Worm (Caenorhabditis elegans) whole organism, L4 larva: ENCODE results near the gene chw-1.
A peak's percentile ranks its signal among the peaks of the same experiment; 100 is the strongest.

Source experiments
- F10B5.3 ChIP-seq: sonication (generic microtip); optimal IDR thresholded peaks from 2 replicates; lab custom pipeline; 2016; ENCODE audit warnings: mild to moderate bottlenecking, missing genetic modification characterization, missing compliant biosample characterization
- F26F4.8 ChIP-seq: fragments of 200-800 bp; sonication (Bioruptor generic); conservative IDR thresholded peaks from 2 replicates; pipeline ENCODE4 v1.3.6; 2022; ENCODE audit warnings: missing genetic modification characterization, missing compliant biosample characterization
- F37D6.2 ChIP-seq: sonication (generic microtip); optimal IDR thresholded peaks from 2 replicates; lab custom pipeline; 2016; ENCODE audit warnings: mild to moderate bottlenecking, missing genetic modification characterization, missing compliant biosample characterization
- F44E2.7 ChIP-seq: fragments of 200-800 bp; sonication (Bioruptor generic); IDR thresholded peaks from 2 replicates; pipeline ENCODE4 v2.1.2; 2022; ENCODE audit warnings: missing genetic modification characterization, missing compliant biosample characterization
- T20F7.1 ChIP-seq: fragments of 200-800 bp; sonication (Bioruptor generic); optimal IDR thresholded peaks from 2 replicates; lab custom pipeline; 2018; ENCODE audit warnings: mild to moderate bottlenecking, missing genetic modification characterization, missing compliant biosample characterization
- Y105C5A.15 ChIP-seq: fragments of 200-800 bp; sonication (Bioruptor generic); IDR thresholded peaks from 2 replicates; pipeline ENCODE4 v1.3.6; 2022; ENCODE audit warnings: missing genetic modification characterization, missing compliant biosample characterization
- attf-4 ChIP-seq: sonication (generic microtip); optimal IDR thresholded peaks from 3 replicates; lab custom pipeline; 2017; ENCODE audit warnings: missing biosample characterization, missing genetic modification characterization
- ceh-20 ChIP-seq: fragments of 200-800 bp; sonication (Bioruptor generic); IDR thresholded peaks from 2 replicates; pipeline ENCODE4 v1.3.6; 2022; ENCODE audit warnings: missing genetic modification reagents, missing genetic modification characterization, missing compliant biosample characterization
- ceh-62 ChIP-seq: sonication (generic microtip); optimal IDR thresholded peaks from 2 replicates; lab custom pipeline; 2017; ENCODE audit warnings: missing biosample characterization, missing genetic modification characterization
- ceh-82 ChIP-seq: sonication (generic microtip); optimal IDR thresholded peaks from 2 replicates; lab custom pipeline; 2017; ENCODE audit warnings: missing biosample characterization, missing genetic modification characterization
- ctbp-1 ChIP-seq: fragments of 200-800 bp; sonication (Bioruptor generic); IDR thresholded peaks from 2 replicates; pipeline ENCODE4 v1.3.6; 2022; ENCODE audit warnings: missing genetic modification reagents, missing genetic modification characterization, missing compliant biosample characterization
- daf-12 ChIP-seq: fragments of 150-350 bp; optimal IDR thresholded peaks from 2 replicates; lab custom pipeline; 2014; ENCODE audit warnings: missing biosample characterization, missing genetic modification reagents, missing genetic modification characterization
- daf-16 ChIP-seq, 3 experiments: sonication (generic microtip); optimal IDR thresholded peaks; 2 replicates each; lab custom pipeline; 2016 to 2017; ENCODE audit warnings: missing genetic modification characterization in 3 of 3, missing genetic modification reagents in 3 of 3, mild to moderate bottlenecking in 2 of 3, missing compliant biosample characterization in 2 of 3, missing biosample characterization in 1 of 3, moderate library complexity in 1 of 3
- dmd-6 ChIP-seq: fragments of 200-800 bp; sonication (Bioruptor generic); IDR thresholded peaks from 2 replicates; pipeline ENCODE4 v1.3.6; 2022; ENCODE audit warnings: missing genetic modification reagents, missing genetic modification characterization, missing compliant biosample characterization
- hif-1 ChIP-seq, 2 experiments: sonication (generic microtip); optimal IDR thresholded peaks; 2 replicates each; lab custom pipeline; 2016 to 2017; ENCODE audit warnings: missing compliant biosample characterization in 2 of 2, missing genetic modification characterization in 2 of 2, missing genetic modification reagents in 2 of 2, missing genotype in 2 of 2, mild to moderate bottlenecking in 1 of 2
- hlh-11 ChIP-seq: fragments of 200-800 bp; sonication (Bioruptor generic); optimal IDR thresholded peaks from 2 replicates; lab custom pipeline; 2018; ENCODE audit warnings: mild to moderate bottlenecking, missing genetic modification characterization, missing compliant biosample characterization
- jun-1 ChIP-seq: fragments of 150-350 bp; optimal IDR thresholded peaks from 2 replicates; lab custom pipeline; 2014; ENCODE audit warnings: missing biosample characterization, missing genetic modification reagents, missing genetic modification characterization
- lim-7 ChIP-seq: fragments of 200-800 bp; sonication (Bioruptor generic); IDR thresholded peaks from 2 replicates; pipeline ENCODE4 v1.3.6; 2022; ENCODE audit warnings: missing genetic modification characterization, missing compliant biosample characterization
- lin-1 ChIP-seq: fragments of 200-800 bp; sonication (Bioruptor generic); IDR thresholded peaks from 2 replicates; pipeline ENCODE4 v1.3.6; 2022; ENCODE audit warnings: missing genetic modification reagents, missing genetic modification characterization, missing compliant biosample characterization
- lsy-2 ChIP-seq, 2 experiments: fragments of 150-350 bp in 1 of 2; sonication (generic microtip) in 1 of 2; optimal IDR thresholded peaks; 2 replicates each; lab custom pipeline; 2014 to 2017; ENCODE audit warnings: missing biosample characterization in 2 of 2, missing genetic modification characterization in 2 of 2
- madf-5 ChIP-seq, 2 experiments: fragments of 200-800 bp; sonication (Bioruptor generic); IDR thresholded peaks; 2 replicates each; pipeline ENCODE4 v1.3.6; 2022; ENCODE audit warnings: missing compliant biosample characterization in 2 of 2, missing genetic modification characterization in 2 of 2
- mdt-29 ChIP-seq: fragments of 200-800 bp; sonication (Bioruptor generic); IDR thresholded peaks from 2 replicates; pipeline ENCODE4 v1.3.6; 2022; ENCODE audit warnings: missing genetic modification reagents, missing genetic modification characterization, missing compliant biosample characterization
- mxl-2 ChIP-seq: fragments of 200-800 bp; sonication (Bioruptor generic); conservative IDR thresholded peaks from 2 replicates; pipeline ENCODE4 v1.3.6; 2022; ENCODE audit warnings: missing genetic modification reagents, missing genetic modification characterization, missing compliant biosample characterization
- nhr-10 ChIP-seq: fragments of 150-350 bp; optimal IDR thresholded peaks from 2 replicates; lab custom pipeline; 2014; ENCODE audit warnings: missing biosample characterization, missing genetic modification characterization
- nhr-11 ChIP-seq: fragments of 150-350 bp; optimal IDR thresholded peaks from 2 replicates; lab custom pipeline; 2014; ENCODE audit warnings: missing biosample characterization, missing genetic modification characterization
- nhr-28 ChIP-seq: fragments of 150-350 bp; optimal IDR thresholded peaks from 2 replicates; lab custom pipeline; 2014; ENCODE audit warnings: missing biosample characterization, missing genetic modification characterization
- skn-1 ChIP-seq: fragments of 150-350 bp; optimal IDR thresholded peaks from 2 replicates; lab custom pipeline; 2014; ENCODE audit warnings: missing biosample characterization, missing genetic modification characterization
- unc-62 ChIP-seq, 3 experiments: fragments of 150-350 bp in 1 of 3; sonication (generic microtip); optimal IDR thresholded peaks in 2 of 3; peaks in 1 of 3; 1 replicate in 1 of 3; 2 replicates in 2 of 3; lab custom pipeline; 2014 to 2017; ENCODE audit warnings: missing biosample characterization in 3 of 3, missing genetic modification characterization in 3 of 3, missing genetic modification reagents in 3 of 3, missing genotype in 1 of 3
- zfp-3 ChIP-seq: fragments of 200-800 bp; sonication (Bioruptor generic); conservative IDR thresholded peaks from 2 replicates; pipeline ENCODE4 v1.3.6; 2022; ENCODE audit warnings: missing genetic modification reagents, missing genetic modification characterization, missing compliant biosample characterization
- zip-11 ChIP-seq: fragments of 200-800 bp; sonication (Bioruptor generic); IDR thresholded peaks from 2 replicates; pipeline ENCODE4 v1.3.6; 2022; ENCODE audit warnings: missing genetic modification characterization, missing compliant biosample characterization
- ztf-7 ChIP-seq: fragments of 150-350 bp; optimal IDR thresholded peaks from 2 replicates; lab custom pipeline; 2014; ENCODE audit warnings: missing biosample characterization, missing genetic modification characterization

The chw-1 gene

DNA sequence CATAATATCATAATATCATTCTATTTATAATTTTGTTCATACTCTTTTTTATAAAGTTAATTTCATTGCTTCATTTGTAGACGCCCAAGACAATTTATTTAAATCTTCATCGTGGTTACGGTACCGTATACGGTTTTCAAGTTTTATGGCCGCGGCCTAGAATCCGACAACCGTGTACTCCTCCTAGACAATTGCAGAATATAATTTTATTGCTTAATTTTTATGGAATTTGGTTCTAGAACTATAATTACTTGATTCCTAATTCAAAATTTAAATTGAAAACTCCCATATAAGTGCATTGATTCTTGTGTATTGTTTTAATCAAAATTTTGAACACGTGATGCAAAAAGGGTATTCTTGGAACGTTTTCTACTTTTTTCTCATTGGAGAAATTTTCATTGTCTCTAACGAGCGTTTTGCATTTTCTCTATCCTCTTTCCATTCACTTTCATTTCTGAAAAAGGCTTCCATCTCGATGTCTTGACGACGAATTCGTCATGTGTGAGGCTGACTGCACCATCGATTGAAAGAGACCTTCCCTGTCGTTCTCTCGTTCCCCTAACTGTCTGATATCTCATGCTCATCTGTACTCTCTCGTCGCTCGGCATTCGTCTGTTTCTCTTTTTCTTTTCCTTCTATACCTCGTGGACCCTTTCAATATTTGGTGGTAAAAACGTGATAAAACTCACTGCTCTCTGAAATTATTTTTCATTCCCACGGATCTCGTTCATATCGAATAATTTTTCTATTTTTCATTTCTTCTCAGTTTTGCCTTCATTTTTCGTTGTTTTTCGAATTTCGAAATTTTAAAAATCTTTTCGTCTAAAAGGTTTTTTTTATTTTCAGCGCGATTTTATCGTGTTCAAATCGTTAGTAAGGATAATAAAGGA is 20.7 kb upstream of the chw-1 start, which contains the start of gene pap-1 (continued):
- TF ChIP-seq T20F7.1 (GFP tag; lab: Kevin White, UChicago) (no peak), F37D6.2 (tag; lab: Kevin White, UChicago) (no peak), F44E2.7 (GFP tag; lab: Robert Waterston, UW) (no peak), attf-4 (tag; lab: Kevin White, UChicago) (no peak), nhr-28 (tag; lab: Kevin White, UChicago) (no peak), zfp-3 (GFP tag; lab: Robert Waterston, UW) (no peak), hlh-11 (tag; lab: Kevin White, UChicago) (peak; percentile 57)

DNA sequence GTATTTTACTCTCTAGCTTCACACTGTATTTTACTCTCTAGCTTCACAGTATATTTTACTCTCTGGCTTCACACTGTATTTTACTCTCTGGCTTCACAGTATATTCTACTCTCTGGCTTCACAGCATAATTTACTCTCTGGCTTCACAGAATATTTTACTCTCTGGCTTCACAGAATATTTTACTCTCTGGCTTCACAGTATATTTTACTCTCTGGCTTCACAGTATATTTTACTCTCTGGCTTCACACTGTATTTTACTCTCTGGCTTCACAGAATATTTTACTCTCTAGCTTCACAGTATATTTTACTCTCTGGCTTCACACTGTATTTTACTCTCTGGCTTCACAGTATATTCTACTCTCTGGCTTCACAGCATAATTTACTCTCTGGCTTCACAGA is 12.1 kb upstream of the chw-1 start:
- 0 out of 2 replicates have a peak, but pooled peaks have one; percentile 9 for TF ChIP-seq dmd-6
- TF ChIP-seq, all 104 proteins: peak for 1; not testable (repeated sequence) for 103

DNA sequence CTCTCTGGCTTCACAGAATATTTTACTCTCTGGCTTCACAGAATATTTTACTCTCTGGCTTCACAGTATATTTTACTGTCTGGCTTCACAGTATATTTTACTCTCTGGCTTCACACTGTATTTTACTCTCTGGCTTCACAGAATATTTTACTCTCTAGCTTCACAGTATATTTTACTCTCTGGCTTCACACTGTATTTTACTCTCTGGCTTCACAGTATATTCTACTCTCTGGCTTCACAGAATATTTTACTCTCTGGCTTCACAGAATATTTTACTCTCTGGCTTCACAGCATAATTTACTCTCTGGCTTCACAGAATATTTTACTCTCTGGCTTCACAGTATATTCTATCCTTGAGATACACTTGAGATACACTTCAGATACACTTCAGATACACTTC is 11.7 kb upstream of the chw-1 start:
- TF ChIP-seq lim-7 (peak; percentile 62; the same call in 1 of the 2 replicates), lin-1 (GFP tag; lab: Robert Waterston, UW) (0 out of 2 replicates have a peak, but pooled peaks have one; percentile 16), Y105C5A.15 (GFP tag; lab: Robert Waterston, UW) (peak; percentile 61; the same call in 1 of the 2 replicates), madf-5 (GFP tag; IDR thresholded peaks at IDR 0.05; lab: Robert Waterston, UW) (peak in 1 of 2 experiments; percentile 74; a peak in 1 of 4 replicates), F26F4.8 (GFP tag; lab: Robert Waterston, UW) (peak; percentile 89), ctbp-1 (0 out of 2 replicates have a peak, but pooled peaks have one; percentile 11), mxl-2 (0 out of 2 replicates have a peak, but pooled peaks have one; percentile 22)

DNA sequence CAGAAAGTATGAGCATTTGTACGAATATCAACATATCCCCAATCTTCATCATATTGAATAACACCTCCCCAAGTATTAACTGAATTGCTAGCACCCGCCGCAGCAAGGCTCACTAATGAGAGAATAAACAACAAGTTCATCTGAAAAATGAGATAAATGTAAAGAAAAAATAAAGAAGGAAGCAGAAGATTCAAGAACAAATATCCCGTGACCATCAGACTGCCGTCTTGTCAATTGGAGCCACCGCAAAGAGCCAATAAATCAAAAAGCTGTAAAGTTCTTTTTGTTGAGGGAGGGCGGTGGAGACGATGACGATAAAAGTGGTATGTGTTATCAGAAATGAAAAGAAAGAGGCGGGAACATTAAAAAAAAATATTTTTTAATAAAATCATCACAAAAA is 8.6 kb upstream of the chw-1 start, which contains the start of gene Y32F6A.5:
Y32F6A.5 (minus strand) TSS at position 140 of the 400 bp plus-strand sequence.
- TF ChIP-seq hlh-11 (tag; lab: Kevin White, UChicago), result peak; percentile 54
- TF ChIP-seq lsy-2 (tag; optimal IDR thresholded peaks at IDR 0.05; lab: Kevin White, UChicago), result peak in 1 of 2 experiments; percentile 2
- TF ChIP-seq skn-1 (tag; lab: Kevin White, UChicago), result no peak
- no peak for TF ChIP-seq attf-4 (tag; lab: Kevin White, UChicago)
- TF ChIP-seq daf-12, result no peak
- TF ChIP-seq daf-16 (GFP tag; optimal IDR thresholded peaks at IDR 0.05; lab: Kevin White, UChicago), result peak in 1 of 2 experiments; percentile 74
- no peak for TF ChIP-seq daf-16 (tag; optimal IDR thresholded peaks at IDR 0.05; lab: Kevin White, UChicago)
- TF ChIP-seq unc-62 (GFP tag; optimal IDR thresholded peaks at IDR 0.05 in 1 of 2; lab: Kevin White, UChicago), result peak in 1 of 2 experiments; percentile 3
- no peak for TF ChIP-seq unc-62 (tag; optimal IDR thresholded peaks at IDR 0.05; lab: Kevin White, UChicago)
- TF ChIP-seq F10B5.3 (tag; lab: Kevin White, UChicago), result no peak
- no peak for TF ChIP-seq ztf-7
- TF ChIP-seq ceh-62 (tag; lab: Kevin White, UChicago), result no peak
- TF ChIP-seq mdt-29 (GFP tag; lab: Robert Waterston, UW), result peak; percentile 71; the same call in 1 of the 2 replicates
- TF ChIP-seq hif-1 (tag; optimal IDR thresholded peaks at IDR 0.05; lab: Kevin White, UChicago), result peak in 1 of 2 experiments; percentile 24
- peak; percentile 65 for TF ChIP-seq ceh-20
- no peak for TF ChIP-seq nhr-10
- no peak for TF ChIP-seq jun-1 (tag; lab: Kevin White, UChicago)
- TF ChIP-seq nhr-11 (tag; lab: Kevin White, UChicago), result peak; percentile 51
- no peak for TF ChIP-seq ceh-82
- no peak for TF ChIP-seq zip-11 (GFP tag; lab: Robert Waterston, UW)
